Worm (Caenorhabditis elegans) whole organism, L4/young adult: Measurements from ENCODE around the gene C25D7.5.

ENCODE experiments used
- W03F9.2 ChIP-seq: fragments of 150-350 bp; optimal IDR thresholded peaks from 2 replicates; lab custom pipeline; 2014; ENCODE audit warnings: missing biosample characterization, missing genetic modification characterization
- dao-5 ChIP-seq: sonication (generic microtip); optimal IDR thresholded peaks from 2 replicates; lab custom pipeline; 2016; ENCODE audit warnings: missing genotype, missing genetic modification characterization, moderate library complexity, missing compliant biosample characterization

DNA sequence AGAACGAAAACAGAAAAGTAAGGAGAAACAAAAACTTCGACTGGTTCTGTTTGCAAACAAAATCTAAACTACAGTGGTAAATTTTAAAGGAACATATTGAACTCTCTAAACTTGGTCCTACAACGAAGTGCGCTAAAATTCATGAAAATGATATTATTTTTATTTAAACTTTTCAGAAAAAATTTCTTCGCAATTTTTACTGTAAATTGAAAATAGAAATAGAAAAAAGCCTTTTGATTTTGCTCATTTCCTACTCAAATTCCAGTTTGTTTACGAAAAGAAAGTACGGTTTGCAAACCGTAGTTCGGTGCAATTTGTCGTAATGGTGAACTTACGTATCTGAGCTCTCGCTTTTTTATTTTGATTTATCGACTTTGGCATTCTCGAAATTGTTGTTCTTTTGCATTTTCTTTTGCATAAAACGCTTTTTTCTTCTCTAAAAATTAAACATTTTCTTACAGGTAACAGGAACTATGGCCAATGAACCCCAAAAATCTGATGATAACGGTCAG, 13.4 kb downstream of the C25D7.5 start, which contains the start of gene otub-1:
- TF ChIP-seq dao-5 (tag; lab: Kevin White, UChicago) (no peak), W03F9.2 (tag; lab: Kevin White, UChicago) (no peak)
